Fruit fly (Drosophila melanogaster) whole organism, embryonic: ENCODE data around the gene CG1896.

Experiments
- ATbp ChIP-seq: fragments of 200-800 bp; sonication (Bioruptor generic); optimal IDR thresholded peaks from 2 replicates; lab custom pipeline; 2017; ENCODE audit warnings: missing biosample characterization, mild to moderate bottlenecking, missing genetic modification characterization, missing genetic modification reagents
- Abd-B ChIP-seq: fragments of 200-800 bp; sonication (Bioruptor generic); optimal IDR thresholded peaks from 2 replicates; lab custom pipeline; 2018; ENCODE audit warnings: missing biosample characterization, mild to moderate bottlenecking, missing genetic modification characterization, moderate library complexity
- Blimp-1 ChIP-seq: fragments of 200-800 bp; sonication (Bioruptor generic); optimal IDR thresholded peaks from 3 replicates; lab custom pipeline; 2018; ENCODE audit warnings: missing biosample characterization, missing genetic modification characterization, mild to moderate bottlenecking, moderate library complexity, missing genetic modification reagents
- CG10209 ChIP-seq: fragments of 200-800 bp; sonication (Bioruptor generic); optimal IDR thresholded peaks from 3 replicates; lab custom pipeline; 2017; ENCODE audit warnings: missing biosample characterization, mild to moderate bottlenecking, missing genetic modification characterization, missing genetic modification reagents
- CG11398 ChIP-seq: fragments of 200-800 bp; sonication (Bioruptor generic); optimal IDR thresholded peaks from 2 replicates; lab custom pipeline; 2016; ENCODE audit warnings: missing biosample characterization, missing genetic modification characterization
- CG11560 ChIP-seq: fragments of 200-800 bp; sonication (Bioruptor generic); IDR thresholded peaks from 3 replicates; pipeline ENCODE4 v1.3.6; 2022; ENCODE audit warnings: missing biosample characterization, missing genetic modification characterization
- CG11695 ChIP-seq: fragments of 200-800 bp; sonication (Bioruptor generic); IDR thresholded peaks from 3 replicates; pipeline ENCODE4 v1.3.6; 2022; ENCODE audit warnings: missing biosample characterization, missing genetic modification characterization
- CG12659 ChIP-seq: fragments of 200-800 bp; sonication (Bioruptor generic); optimal IDR thresholded peaks from 3 replicates; lab custom pipeline; 2017; ENCODE audit warnings: mild to moderate bottlenecking, missing biosample characterization, missing genetic modification reagents, missing genetic modification characterization
- CG14860 ChIP-seq: fragments of 200-800 bp; sonication (Bioruptor generic); IDR thresholded peaks from 3 replicates; pipeline ENCODE4 v1.3.6; 2022; ENCODE audit warnings: missing biosample characterization, missing genetic modification characterization; ENCODE audit not compliant: partially characterized antibody
- CG17359 ChIP-seq: fragments of 200-800 bp; sonication (Bioruptor generic); optimal IDR thresholded peaks from 3 replicates; lab custom pipeline; 2018; ENCODE audit warnings: missing biosample characterization, mild to moderate bottlenecking, missing genetic modification characterization, moderate library complexity
- CG2889 ChIP-seq: fragments of 200-800 bp; sonication (Bioruptor generic); IDR thresholded peaks from 3 replicates; pipeline ENCODE4 v1.3.6; 2022; ENCODE audit warnings: missing biosample characterization, missing genetic modification characterization
- CG30403 ChIP-seq: fragments of 200-800 bp; sonication (Bioruptor generic); optimal IDR thresholded peaks from 3 replicates; lab custom pipeline; 2016; ENCODE audit warnings: missing biosample characterization, missing genetic modification characterization
- CG33557 ChIP-seq: fragments of 200-800 bp; sonication (Bioruptor generic); optimal IDR thresholded peaks from 2 replicates; lab custom pipeline; 2019; ENCODE audit warnings: missing biosample characterization, mild to moderate bottlenecking, missing genetic modification characterization, moderate library complexity
- CG34224 ChIP-seq: fragments of 200-800 bp; sonication (Bioruptor generic); IDR thresholded peaks from 3 replicates; pipeline ENCODE4 v1.3.6; 2022; ENCODE audit warnings: missing biosample characterization, missing genetic modification characterization; ENCODE audit not compliant: partially characterized antibody
- CG3847 ChIP-seq: fragments of 200-800 bp; sonication (Bioruptor generic); IDR thresholded peaks from 2 replicates; pipeline ENCODE4 v1.3.6; 2022; ENCODE audit warnings: missing biosample characterization, missing genetic modification characterization
- CG4282 ChIP-seq: fragments of 200-800 bp; sonication (Bioruptor generic); optimal IDR thresholded peaks from 2 replicates; lab custom pipeline; 2016; ENCODE audit warnings: missing biosample characterization, missing genetic modification characterization
- CG4854 ChIP-seq: fragments of 200-800 bp; sonication (Bioruptor generic); optimal IDR thresholded peaks from 2 replicates; lab custom pipeline; 2016; ENCODE audit warnings: missing biosample characterization, missing genetic modification characterization, inconsistent platforms
- CG9876 ChIP-seq: fragments of 200-800 bp; sonication (Bioruptor generic); optimal IDR thresholded peaks from 2 replicates; lab custom pipeline; 2016; ENCODE audit warnings: missing biosample characterization, missing genetic modification characterization
- Dbx ChIP-seq: fragments of 200-800 bp; sonication (Bioruptor generic); IDR thresholded peaks from 3 replicates; pipeline ENCODE4 v1.3.6; 2022; ENCODE audit warnings: missing biosample characterization, missing genetic modification characterization
- Fer1 ChIP-seq: fragments of 200-800 bp; sonication (Bioruptor generic); optimal IDR thresholded peaks from 2 replicates; lab custom pipeline; 2017; ENCODE audit warnings: missing biosample characterization, mild to moderate bottlenecking, missing genetic modification characterization
- Hey ChIP-seq: fragments of 200-800 bp; sonication (Bioruptor generic); optimal IDR thresholded peaks from 3 replicates; lab custom pipeline; 2018; ENCODE audit warnings: missing biosample characterization, mild to moderate bottlenecking, missing genetic modification characterization
- Hmx ChIP-seq: fragments of 200-800 bp; sonication (Bioruptor generic); optimal IDR thresholded peaks from 2 replicates; lab custom pipeline; 2016; ENCODE audit warnings: missing biosample characterization, missing genetic modification characterization
- Lpt ChIP-seq: fragments of >200 bp; optimal IDR thresholded peaks from 2 replicates; lab custom pipeline; 2018; ENCODE audit warnings: missing biosample characterization, missing genetic modification characterization
- Max ChIP-seq: fragments of 200-800 bp; sonication (Bioruptor generic); optimal IDR thresholded peaks from 2 replicates; lab custom pipeline; 2016; ENCODE audit warnings: missing biosample characterization, mild to moderate bottlenecking, missing genetic modification characterization
- Oaz ChIP-seq: fragments of 200-800 bp; sonication (Bioruptor generic); IDR thresholded peaks from 2 replicates; pipeline ENCODE4 v1.3.6; 2022; ENCODE audit warnings: missing biosample characterization, missing genetic modification characterization
- Side ChIP-seq: fragments of 200-800 bp; sonication (Bioruptor generic); optimal IDR thresholded peaks from 2 replicates; lab custom pipeline; 2016; ENCODE audit warnings: missing biosample characterization, missing genetic modification characterization
- Xbp1 ChIP-seq: fragments of 200-800 bp; sonication (Bioruptor generic); optimal IDR thresholded peaks from 3 replicates; lab custom pipeline; 2016; ENCODE audit warnings: missing biosample characterization, mild to moderate bottlenecking, missing genetic modification characterization
- aop ChIP-seq: fragments of 200-800 bp; sonication (Bioruptor generic); IDR thresholded peaks from 2 replicates; pipeline ENCODE4 v1.3.6; 2022; ENCODE audit warnings: missing biosample characterization, missing genetic modification characterization
- ap ChIP-seq: fragments of 200-800 bp; sonication (Bioruptor generic); IDR thresholded peaks from 2 replicates; pipeline ENCODE4 v1.3.6; 2022; ENCODE audit warnings: missing biosample characterization, missing genetic modification characterization
- ase ChIP-seq: fragments of 200-800 bp; sonication (Bioruptor generic); IDR thresholded peaks from 3 replicates; pipeline ENCODE4 v1.3.6; 2022; ENCODE audit warnings: missing biosample characterization, missing genetic modification characterization
- az2 ChIP-seq: fragments of 200-800 bp; sonication (Bioruptor generic); optimal IDR thresholded peaks from 3 replicates; lab custom pipeline; 2016; ENCODE audit warnings: missing biosample characterization, missing genetic modification characterization
- bbx ChIP-seq: fragments of 200-800 bp; sonication (Bioruptor generic); IDR thresholded peaks from 2 replicates; pipeline ENCODE4 v1.3.6; 2022; ENCODE audit warnings: missing biosample characterization, missing genetic modification characterization; ENCODE audit not compliant: partially characterized antibody
- bigmax ChIP-seq: fragments of 200-800 bp; sonication (Bioruptor generic); optimal IDR thresholded peaks from 2 replicates; lab custom pipeline; 2018; ENCODE audit warnings: missing biosample characterization, mild to moderate bottlenecking, missing genetic modification characterization
- cg ChIP-seq: fragments of 200-800 bp; sonication (Bioruptor generic); optimal IDR thresholded peaks from 3 replicates; lab custom pipeline; 2019; ENCODE audit warnings: missing biosample characterization, mild to moderate bottlenecking, missing genetic modification characterization, moderate library complexity
- chn ChIP-seq: fragments of 200-800 bp; sonication (Bioruptor generic); optimal IDR thresholded peaks from 2 replicates; lab custom pipeline; 2016; ENCODE audit warnings: missing biosample characterization, missing genetic modification characterization
- ci ChIP-seq: fragments of 200-800 bp; sonication (Bioruptor generic); IDR thresholded peaks from 3 replicates; pipeline ENCODE4 v1.3.6; 2022; ENCODE audit warnings: missing biosample characterization, missing genetic modification characterization
- hb ChIP-seq: fragments of 200-800 bp; sonication (Bioruptor generic); IDR thresholded peaks from 3 replicates; pipeline ENCODE4 v1.3.6; 2022; ENCODE audit warnings: missing biosample characterization, missing genetic modification characterization; ENCODE audit not compliant: partially characterized antibody
- nerfin-1 ChIP-seq: fragments of 200-800 bp; sonication (Bioruptor generic); optimal IDR thresholded peaks from 3 replicates; lab custom pipeline; 2019; ENCODE audit warnings: missing biosample characterization, mild to moderate bottlenecking, missing genetic modification characterization, moderate library complexity
- pan ChIP-seq, 4 experiments: fragments of >200 bp in 3 of 4; fragments of 200-800 bp in 1 of 4; sonication (Bioruptor generic) in 1 of 4; optimal IDR thresholded peaks in 3 of 4; IDR thresholded peaks in 1 of 4; 2 replicates each; pipeline versions ENCODE4 v1.3.6 to Lab custom; 2017 to 2022; ENCODE audit warnings: missing biosample characterization in 2 of 4, missing genetic modification characterization in 2 of 4, mixed read lengths in 1 of 4
- peb ChIP-seq: fragments of 200-800 bp; sonication (Bioruptor generic); IDR thresholded peaks from 2 replicates; pipeline ENCODE4 v1.3.6; 2022; ENCODE audit warnings: missing biosample characterization, missing genetic modification characterization
- psq ChIP-seq: fragments of 200-800 bp; sonication (Bioruptor generic); optimal IDR thresholded peaks from 2 replicates; lab custom pipeline; 2017; ENCODE audit warnings: missing biosample characterization, missing genetic modification characterization
- sens-2 ChIP-seq: fragments of 200-800 bp; sonication (Bioruptor generic); IDR thresholded peaks from 2 replicates; pipeline ENCODE4 v1.3.6; 2022; ENCODE audit warnings: missing biosample characterization, missing genetic modification characterization
- sisA ChIP-seq: fragments of 200-800 bp; sonication (Bioruptor generic); IDR thresholded peaks from 2 replicates; pipeline ENCODE4 v1.3.6; 2022; ENCODE audit warnings: missing biosample characterization, missing genetic modification characterization
- tio ChIP-seq: fragments of 200-800 bp; sonication (Bioruptor generic); optimal IDR thresholded peaks from 2 replicates; lab custom pipeline; 2017; ENCODE audit warnings: missing biosample characterization, missing genetic modification characterization, inconsistent platforms
- trh ChIP-seq: fragments of 200-800 bp; sonication (Bioruptor generic); optimal IDR thresholded peaks from 2 replicates; lab custom pipeline; 2016; ENCODE audit warnings: missing biosample characterization, missing genetic modification characterization
- twi ChIP-seq: fragments of 200-800 bp; optimal IDR thresholded peaks from 2 replicates; lab custom pipeline; 2019; ENCODE audit warnings: missing biosample characterization, mild to moderate bottlenecking, missing genetic modification characterization, moderate library complexity
- wdn ChIP-seq: fragments of 200-800 bp; sonication (Bioruptor generic); IDR thresholded peaks from 2 replicates; pipeline ENCODE4 v1.3.6; 2022; ENCODE audit warnings: missing biosample characterization, missing genetic modification characterization
- zfh1 ChIP-seq: fragments of 200-800 bp; sonication (Bioruptor generic); IDR thresholded peaks from 3 replicates; pipeline ENCODE4 v1.3.6; 2022; ENCODE audit warnings: missing biosample characterization, missing genetic modification characterization

CG1896 gene

DNA sequence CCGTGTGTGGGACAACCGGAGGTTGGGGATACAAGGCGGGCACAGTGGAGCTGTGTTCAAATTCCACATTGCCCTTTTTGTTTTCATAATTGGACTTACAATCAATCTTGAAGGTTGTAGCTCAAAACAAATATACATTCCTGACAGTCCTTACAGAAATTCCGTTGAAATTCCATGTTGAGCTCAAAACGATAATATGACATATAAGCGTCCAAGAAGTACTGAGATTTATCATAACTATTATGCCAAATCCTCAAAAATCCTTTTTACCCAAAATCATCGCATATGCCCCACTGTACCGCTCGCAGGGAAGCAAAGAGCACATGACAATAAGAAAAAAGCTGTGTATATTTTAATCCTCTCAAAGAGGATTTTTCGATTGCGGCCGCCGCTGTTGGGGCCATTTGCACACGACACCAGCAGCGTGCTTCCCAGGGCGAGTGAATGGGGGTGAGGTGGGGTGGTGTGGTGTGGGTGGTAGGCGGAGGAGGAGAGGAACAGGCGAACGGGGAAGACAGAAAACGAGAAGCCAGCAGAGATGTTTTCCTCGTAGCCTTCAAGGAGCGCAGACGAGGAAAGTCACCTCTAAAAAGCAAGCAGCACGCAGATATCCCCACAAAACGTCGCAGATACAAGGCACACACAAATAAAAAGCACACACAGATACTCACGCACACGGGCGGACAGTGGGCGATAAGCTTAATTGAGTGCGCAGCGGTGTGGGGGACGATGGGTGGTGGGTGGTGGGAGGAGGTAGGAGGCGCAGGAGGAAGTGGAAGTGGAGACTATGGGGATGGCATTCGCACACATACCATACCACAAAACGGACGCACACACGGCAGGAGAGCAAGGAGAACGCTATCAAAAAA is 26.5 kb upstream of the CG1896 start (continued):
- TF ChIP-seq Dbx (GFP tag; lab: Robert Waterston, UW) (0 out of 3 replicates have a peak, but pooled peaks have one; percentile 17), aop (GFP tag; lab: Robert Waterston, UW) (no peak), Hmx (GFP tag; lab: Kevin White, UChicago) (no peak), Fer1 (GFP tag; lab: Kevin White, UChicago) (peak; percentile 61), zfh1 (GFP tag; lab: Robert Waterston, UW) (no peak), CG12659 (peak; percentile 58), CG2889 (GFP tag; lab: Robert Waterston, UW) (no peak), bigmax (no peak), sens-2 (GFP tag; lab: Robert Waterston, UW) (no peak), CG17359 (peak; percentile 42), tio (GFP tag; lab: Kevin White, UChicago) (peak; percentile 55), CG3847 (GFP tag; lab: Robert Waterston, UW) (peak; percentile 43; the same call in 1 of the 2 replicates), trh (GFP tag; lab: Kevin White, UChicago) (no peak), Abd-B (GFP tag; lab: Kevin White, UChicago) (peak; percentile 59), CG33557 (GFP tag; lab: Kevin White, UChicago) (no peak), CG4282 (no peak), twi (tag; lab: Kevin White, UChicago) (no peak), cg (GFP tag; lab: Kevin White, UChicago) (peak; percentile 56), peb (GFP tag; lab: Robert Waterston, UW) (no peak), nerfin-1 (tag; lab: Kevin White, UChicago) (peak; percentile 11), Hey (tag; lab: Kevin White, UChicago) (peak; percentile 40), az2 (peak; percentile 50), CG11398 (GFP tag; lab: Kevin White, UChicago) (peak; percentile 44), pan (optimal IDR thresholded peaks at IDR 0.05; lab: Kevin White, UChicago) (no peak), pan (GFP tag; optimal IDR thresholded peaks at IDR 0.05 in 1 of 2, IDR thresholded peaks at IDR 0.05 in 1 of 2) (peak in 1 of 2 experiments; percentile 60), ci (GFP tag; lab: Robert Waterston, UW) (peak; percentile 50; the same call in 2 of the 3 replicates), CG4854 (GFP tag; lab: Kevin White, UChicago) (no peak), Oaz (GFP tag; lab: Robert Waterston, UW) (peak; percentile 50; the same call in 1 of the 2 replicates)

DNA sequence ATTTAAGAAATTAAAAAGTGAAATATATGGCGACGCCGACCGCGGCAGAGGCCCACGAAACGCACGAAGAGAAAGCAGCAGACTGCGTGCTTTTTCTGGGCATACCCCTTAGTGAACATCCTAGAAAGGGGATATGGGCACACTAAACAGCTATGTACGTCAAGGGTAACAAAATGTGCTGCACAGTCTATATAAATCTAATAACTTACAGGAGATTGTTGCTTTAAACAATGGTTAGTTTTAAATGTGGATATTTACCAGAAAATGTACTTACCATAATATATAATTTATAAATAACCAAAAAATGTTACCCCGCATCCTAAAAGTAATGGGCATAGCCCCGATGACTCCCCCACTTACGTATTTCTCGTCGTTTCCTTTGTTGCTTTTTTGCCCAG is 25.9 kb upstream of the CG1896 start:
- TF ChIP-seq sisA (peak; percentile 22; the same call in 1 of the 2 replicates), CG34224 (no peak), ase (GFP tag; lab: Robert Waterston, UW) (no peak), CG10209 (GFP tag; lab: Kevin White, UChicago) (no peak), psq (GFP tag; lab: Kevin White, UChicago) (no peak), Xbp1 (GFP tag; lab: Kevin White, UChicago) (peak; percentile 18), wdn (GFP tag; lab: Robert Waterston, UW) (no peak), ATbp (GFP tag; lab: Kevin White, UChicago) (peak; percentile 40), bbx (GFP tag; lab: Robert Waterston, UW) (no peak), hb (GFP tag; lab: Robert Waterston, UW) (no peak), Side (GFP tag; lab: Kevin White, UChicago) (no peak), Hmx (GFP tag; lab: Kevin White, UChicago) (no peak), CG11560 (no peak), CG33557 (GFP tag; lab: Kevin White, UChicago) (no peak), Blimp-1 (GFP tag; lab: Kevin White, UChicago) (peak; percentile 28), CG14860 (no peak), Lpt (GFP tag; lab: Kevin White, UChicago) (no peak), chn (GFP tag; lab: Kevin White, UChicago) (no peak), CG30403 (peak; percentile 18), CG11695 (GFP tag; lab: Robert Waterston, UW) (no peak), ap (GFP tag; lab: Robert Waterston, UW) (0 out of 2 replicates have a peak, but pooled peaks have one; percentile 12), CG9876 (GFP tag; lab: Kevin White, UChicago) (no peak), Max (no peak)
